Worm (Caenorhabditis elegans): ENCODE data around the gene ttll-12.
A peak's percentile ranks its signal among the peaks of the same experiment; 100 is the strongest.

ce11 chrII:9319058-9319915, 19.5 kb upstream of the ttll-12 start, which contains the start of the genes csa-1 and wdfy-2:
- TF ChIP-seq elt-3 (tag; optimal IDR thresholded peaks at IDR 0.05) (no peak), egl-27 (tag; optimal IDR thresholded peaks at IDR 0.05) (no peak), aly-2 (tag; optimal IDR thresholded peaks at IDR 0.05) (no peak), unc-55 (GFP tag; optimal IDR thresholded peaks at IDR 0.05) (peak; percentile 20), ceh-16 (tag; optimal IDR thresholded peaks at IDR 0.05) (no peak)
